Worm (Caenorhabditis elegans) whole organism, L1 larva: ENCODE measurements around the gene mam-3.

ENCODE experiments used
- C04F5.9 ChIP-seq: sonication (generic microtip); optimal IDR thresholded peaks from 2 replicates; lab custom pipeline; 2016; ENCODE audit warnings: missing genetic modification characterization, missing compliant biosample characterization
- C16A3.4 ChIP-seq: fragments of 150-350 bp; optimal IDR thresholded peaks from 2 replicates; lab custom pipeline; 2014; ENCODE audit warnings: missing biosample characterization, missing genetic modification characterization
- Y116A8C.19 ChIP-seq: sonication (generic microtip); optimal IDR thresholded peaks from 2 replicates; lab custom pipeline; 2016; ENCODE audit warnings: missing compliant biosample characterization, missing genetic modification characterization, borderline replicate concordance
- aha-1 ChIP-seq: fragments of 150-350 bp; optimal IDR thresholded peaks from 2 replicates; lab custom pipeline; 2014; ENCODE audit warnings: missing biosample characterization, missing genetic modification characterization
- alr-1 ChIP-seq: fragments of 200-800 bp; sonication (Bioruptor generic); optimal IDR thresholded peaks from 2 replicates; lab custom pipeline; 2018; ENCODE audit warnings: borderline replicate concordance, mild to moderate bottlenecking, missing genetic modification characterization, missing compliant biosample characterization
- ama-1 ChIP-seq: fragments of 150-350 bp; optimal IDR thresholded peaks from 2 replicates; lab custom pipeline; 2014
- blmp-1 ChIP-seq: fragments of 150-350 bp; optimal IDR thresholded peaks from 2 replicates; lab custom pipeline; 2014; ENCODE audit warnings: missing biosample characterization, missing genetic modification characterization
- ceh-8 ChIP-seq: fragments of 200-800 bp; sonication (Bioruptor generic); optimal IDR thresholded peaks from 2 replicates; lab custom pipeline; 2018; ENCODE audit warnings: mild to moderate bottlenecking, missing genetic modification characterization, moderate library complexity, missing compliant biosample characterization
- ceh-82 ChIP-seq, 3 experiments: fragments of 150-350 bp in 1 of 3; sonication (generic microtip) in 2 of 3; optimal IDR thresholded peaks; 2 replicates each; lab custom pipeline; 2014 to 2017; ENCODE audit warnings: missing biosample characterization in 3 of 3, missing genetic modification characterization in 3 of 3
- dpl-1 ChIP-seq, 3 experiments: fragments of 150-350 bp in 2 of 3; sonication (generic microtip) in 1 of 3; optimal IDR thresholded peaks; 2 replicates each; lab custom pipeline; 2014 to 2017; ENCODE audit warnings: missing biosample characterization in 3 of 3, missing genetic modification characterization in 3 of 3, missing genetic modification reagents in 3 of 3
- efl-1 ChIP-seq, 4 experiments: fragments of 150-350 bp; optimal IDR thresholded peaks in 3 of 4; peaks in 1 of 4; 1 replicate in 1 of 4; 2 replicates in 3 of 4; lab custom pipeline; 2014; ENCODE audit warnings: missing biosample characterization in 2 of 4, missing genetic modification characterization in 2 of 4, missing genetic modification reagents in 2 of 4
- egl-13 ChIP-seq: sonication (generic microtip); optimal IDR thresholded peaks from 2 replicates; lab custom pipeline; 2016; ENCODE audit warnings: missing genotype, missing genetic modification reagents, missing genetic modification characterization, missing compliant biosample characterization
- egl-27 ChIP-seq, 2 experiments: fragments of 150-350 bp in 1 of 2; sonication (generic microtip); optimal IDR thresholded peaks; 3 replicates each; lab custom pipeline; 2017 to 2018; ENCODE audit warnings: missing biosample characterization in 2 of 2, missing genetic modification characterization in 2 of 2, missing genetic modification reagents in 2 of 2
- ets-5 ChIP-seq: fragments of 200-800 bp; sonication (Bioruptor generic); IDR thresholded peaks from 2 replicates; pipeline ENCODE4 v1.3.6; 2022; ENCODE audit warnings: missing genetic modification characterization, missing compliant biosample characterization
- fkh-10 ChIP-seq: sonication (generic microtip); optimal IDR thresholded peaks from 2 replicates; lab custom pipeline; 2017; ENCODE audit warnings: missing biosample characterization, missing genetic modification reagents, missing genetic modification characterization
- fkh-8 ChIP-seq: sonication (generic microtip); optimal IDR thresholded peaks from 2 replicates; lab custom pipeline; 2016; ENCODE audit warnings: mild to moderate bottlenecking, missing genetic modification characterization, missing compliant biosample characterization
- grh-1 ChIP-seq: fragments of 200-800 bp; sonication (Bioruptor generic); IDR thresholded peaks from 2 replicates; pipeline ENCODE4 v1.3.6; 2022; ENCODE audit warnings: missing genetic modification reagents, missing genetic modification characterization, missing compliant biosample characterization
- irx-1 ChIP-seq: sonication (generic microtip); optimal IDR thresholded peaks from 2 replicates; lab custom pipeline; 2016; ENCODE audit warnings: missing genetic modification characterization, missing compliant biosample characterization
- jun-1 ChIP-seq: fragments of 150-350 bp; optimal IDR thresholded peaks from 2 replicates; lab custom pipeline; 2014; ENCODE audit warnings: missing biosample characterization, missing genetic modification reagents, missing genetic modification characterization
- lin-13 ChIP-seq: fragments of 150-350 bp; optimal IDR thresholded peaks from 2 replicates; lab custom pipeline; 2014; ENCODE audit warnings: missing biosample characterization, missing genetic modification reagents, missing genetic modification characterization
- lin-14 ChIP-seq: fragments of 200-800 bp; sonication (Bioruptor generic); optimal IDR thresholded peaks from 2 replicates; lab custom pipeline; 2018; ENCODE audit warnings: mild to moderate bottlenecking, missing genetic modification characterization, moderate library complexity, missing compliant biosample characterization
- lin-35 ChIP-seq, 2 experiments: fragments of 150-350 bp; optimal IDR thresholded peaks; 2 replicates each; lab custom pipeline; 2014; ENCODE audit warnings: missing biosample characterization in 2 of 2, missing genetic modification characterization in 2 of 2, missing genetic modification reagents in 2 of 2
- lin-39 ChIP-seq: fragments of 150-350 bp; optimal IDR thresholded peaks from 2 replicates; lab custom pipeline; 2014; ENCODE audit warnings: missing biosample characterization, missing genetic modification reagents, missing genetic modification characterization
- lir-3 ChIP-seq: sonication (generic microtip); optimal IDR thresholded peaks from 2 replicates; lab custom pipeline; 2016; ENCODE audit warnings: mild to moderate bottlenecking, missing genetic modification characterization, moderate library complexity, missing compliant biosample characterization; ENCODE audit not compliant: poor library complexity
- mdl-1 ChIP-seq, 2 experiments: fragments of 150-350 bp; optimal IDR thresholded peaks; 2 replicates each; lab custom pipeline; 2014 to 2017; ENCODE audit warnings: missing biosample characterization in 2 of 2, missing genetic modification characterization in 2 of 2, inconsistent platforms in 1 of 2
- mef-2 ChIP-seq: fragments of 150-350 bp; optimal IDR thresholded peaks from 2 replicates; lab custom pipeline; 2014; ENCODE audit warnings: missing biosample characterization, missing genetic modification characterization
- nhr-11 ChIP-seq: fragments of 150-350 bp; optimal IDR thresholded peaks from 2 replicates; lab custom pipeline; 2014; ENCODE audit warnings: missing biosample characterization, missing genetic modification characterization
- nhr-12 ChIP-seq: sonication (generic microtip); optimal IDR thresholded peaks from 2 replicates; lab custom pipeline; 2017; ENCODE audit warnings: missing biosample characterization, missing genetic modification characterization
- nhr-19 ChIP-seq: fragments of 200-800 bp; sonication (Bioruptor generic); conservative IDR thresholded peaks from 2 replicates; pipeline ENCODE4 v1.3.6; 2022; ENCODE audit warnings: missing genetic modification characterization, missing compliant biosample characterization
- nhr-20 ChIP-seq: sonication (generic microtip); optimal IDR thresholded peaks from 2 replicates; lab custom pipeline; 2016; ENCODE audit warnings: mild to moderate bottlenecking, missing genetic modification characterization, missing compliant biosample characterization
- nhr-28 ChIP-seq: fragments of 150-350 bp; optimal IDR thresholded peaks from 2 replicates; lab custom pipeline; 2014; ENCODE audit warnings: missing biosample characterization, missing genetic modification characterization
- nhr-71 ChIP-seq: sonication (generic microtip); optimal IDR thresholded peaks from 2 replicates; lab custom pipeline; 2016; ENCODE audit warnings: mild to moderate bottlenecking, missing genetic modification characterization, moderate library complexity, missing compliant biosample characterization
- nhr-76 ChIP-seq: sonication (generic microtip); optimal IDR thresholded peaks from 2 replicates; lab custom pipeline; 2017; ENCODE audit warnings: missing biosample characterization, missing genetic modification characterization
- nhr-77 ChIP-seq: fragments of 150-350 bp; optimal IDR thresholded peaks from 2 replicates; lab custom pipeline; 2014; ENCODE audit warnings: missing biosample characterization, missing genetic modification characterization
- nhr-84 ChIP-seq: sonication (generic microtip); optimal IDR thresholded peaks from 2 replicates; lab custom pipeline; 2017; ENCODE audit warnings: missing biosample characterization, missing genetic modification characterization
- nhr-90 ChIP-seq: sonication (generic microtip); optimal IDR thresholded peaks from 2 replicates; lab custom pipeline; 2016; ENCODE audit warnings: mild to moderate bottlenecking, missing genetic modification characterization, missing compliant biosample characterization; ENCODE audit not compliant: poor library complexity
- pax-3 ChIP-seq: fragments of 200-800 bp; sonication (Bioruptor generic); optimal IDR thresholded peaks from 2 replicates; lab custom pipeline; 2018; ENCODE audit warnings: mild to moderate bottlenecking, missing genetic modification characterization, moderate library complexity, missing compliant biosample characterization
- pqm-1 ChIP-seq: sonication (generic microtip); optimal IDR thresholded peaks from 3 replicates; lab custom pipeline; 2017; ENCODE audit warnings: missing biosample characterization, missing genetic modification characterization
- skn-1 ChIP-seq: fragments of 150-350 bp; optimal IDR thresholded peaks from 2 replicates; lab custom pipeline; 2014; ENCODE audit warnings: missing biosample characterization, missing genetic modification characterization
- snpc-4 ChIP-seq: fragments of 150-350 bp; optimal IDR thresholded peaks from 2 replicates; lab custom pipeline; 2014; ENCODE audit warnings: missing biosample characterization, missing genetic modification characterization
- snu-23 ChIP-seq: sonication (generic microtip); optimal IDR thresholded peaks from 2 replicates; lab custom pipeline; 2016; ENCODE audit warnings: missing genetic modification characterization, missing compliant biosample characterization
- sox-4 ChIP-seq: sonication (generic microtip); optimal IDR thresholded peaks from 2 replicates; lab custom pipeline; 2016; ENCODE audit warnings: missing genetic modification characterization, missing compliant biosample characterization
- sup-37 ChIP-seq: fragments of 200-800 bp; sonication (Bioruptor generic); optimal IDR thresholded peaks from 2 replicates; lab custom pipeline; 2018; ENCODE audit warnings: mild to moderate bottlenecking, missing genetic modification characterization, missing compliant biosample characterization
- unc-130 ChIP-seq: fragments of 150-350 bp; optimal IDR thresholded peaks from 2 replicates; lab custom pipeline; 2017; ENCODE audit warnings: missing biosample characterization, missing genetic modification characterization, inconsistent platforms
- unc-30 ChIP-seq: sonication (generic microtip); optimal IDR thresholded peaks from 2 replicates; lab custom pipeline; 2017; ENCODE audit warnings: missing biosample characterization, missing genetic modification characterization
- unc-62 ChIP-seq: fragments of 150-350 bp; optimal IDR thresholded peaks from 2 replicates; lab custom pipeline; 2014; ENCODE audit warnings: missing biosample characterization, missing genetic modification reagents, missing genetic modification characterization
- unc-86 ChIP-seq: sonication (generic microtip); optimal IDR thresholded peaks from 2 replicates; lab custom pipeline; 2016; ENCODE audit warnings: missing genetic modification characterization, missing compliant biosample characterization
- unc-98 ChIP-seq: fragments of 200-800 bp; sonication (Bioruptor generic); IDR thresholded peaks from 2 replicates; pipeline ENCODE4 v1.3.6; 2022; ENCODE audit warnings: missing genetic modification characterization, missing compliant biosample characterization
- xbp-1 ChIP-seq: sonication (generic microtip); optimal IDR thresholded peaks from 2 replicates; lab custom pipeline; 2016; ENCODE audit warnings: missing genetic modification characterization, missing compliant biosample characterization
- ztf-11 ChIP-seq, 2 experiments: sonication (generic microtip); optimal IDR thresholded peaks; 2 replicates each; lab custom pipeline; 2016 to 2017; ENCODE audit warnings: missing genetic modification characterization in 2 of 2, missing biosample characterization in 1 of 2, missing compliant biosample characterization in 1 of 2

mam-3 gene

DNA sequence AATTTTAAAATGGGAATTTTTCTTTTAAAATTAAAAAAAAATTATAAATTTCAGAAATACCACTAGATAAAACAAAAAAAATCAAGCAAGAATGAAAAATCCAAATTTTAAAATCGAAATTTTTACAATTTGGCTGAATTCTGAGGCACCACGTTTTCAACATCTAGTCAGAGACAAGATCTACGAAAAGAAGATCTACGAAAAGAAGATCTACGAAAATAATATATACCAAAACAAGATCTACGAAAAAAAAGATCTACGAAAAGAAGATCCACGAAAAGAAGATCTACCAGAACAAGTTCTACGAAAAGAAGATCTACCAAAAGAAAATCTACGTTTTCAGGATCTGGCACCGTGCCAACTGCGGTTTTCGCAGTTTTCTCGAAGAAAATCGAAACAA lies 41.8 kb upstream of the mam-3 start (continued):
- TF ChIP-seq alr-1 (tag; lab: Kevin White, UChicago) (no peak), Y116A8C.19 (no peak), lir-3 (tag; lab: Kevin White, UChicago) (peak; percentile 74), nhr-77 (tag; lab: Kevin White, UChicago) (no peak), unc-98 (GFP tag; lab: Robert Waterston, UW) (peak; percentile 26; the same call in 1 of the 2 replicates), unc-86 (tag; lab: Kevin White, UChicago) (no peak), ceh-8 (GFP tag; lab: Kevin White, UChicago) (no peak), egl-13 (no peak), skn-1 (tag; lab: Kevin White, UChicago) (no peak), unc-62 (GFP tag; lab: Kevin White, UChicago) (no peak), dpl-1 (GFP tag; optimal IDR thresholded peaks at IDR 0.05; lab: Kevin White, UChicago) (no peak), C16A3.4 (tag; lab: Kevin White, UChicago) (no peak), unc-130 (tag; lab: Kevin White, UChicago) (no peak), sox-4 (tag; lab: Kevin White, UChicago) (no peak), snu-23 (no peak), nhr-28 (no peak), ztf-11 (tag; optimal IDR thresholded peaks at IDR 0.05; lab: Kevin White, UChicago) (peak in 1 of 2 experiments; percentile 56), lin-39 (tag; lab: Kevin White, UChicago) (no peak), ceh-82 (tag; optimal IDR thresholded peaks at IDR 0.05; lab: Kevin White, UChicago) (no peak), mef-2 (tag; lab: Kevin White, UChicago) (no peak), xbp-1 (tag; lab: Kevin White, UChicago) (peak; percentile 5), jun-1 (tag; lab: Kevin White, UChicago) (no peak), lin-14 (GFP tag; lab: Kevin White, UChicago) (no peak), efl-1 (optimal IDR thresholded peaks at IDR 0.05; lab: Kevin White, UChicago) (peak; percentile 15 to 37), efl-1 (GFP tag; optimal IDR thresholded peaks at IDR 0.05 in 1 of 2; lab: Kevin White, UChicago) (peak in 1 of 2 experiments; percentile 24), sup-37 (GFP tag; lab: Kevin White, UChicago) (no peak), egl-27 (tag; optimal IDR thresholded peaks at IDR 0.05; lab: Kevin White, UChicago) (no peak), pax-3 (tag; lab: Kevin White, UChicago) (peak; percentile 15), lin-13 (GFP tag; lab: Kevin White, UChicago) (no peak), ets-5 (no peak), snpc-4 (tag; lab: Kevin White, UChicago) (no peak), pqm-1 (tag; lab: Kevin White, UChicago) (no peak), mdl-1 (tag; optimal IDR thresholded peaks at IDR 0.05; lab: Kevin White, UChicago) (no peak), fkh-10 (GFP tag; lab: Kevin White, UChicago) (no peak), unc-30 (tag; lab: Kevin White, UChicago) (no peak), nhr-11 (tag; lab: Kevin White, UChicago) (no peak), aha-1 (tag; lab: Kevin White, UChicago) (no peak), nhr-76 (tag; lab: Kevin White, UChicago) (no peak), C04F5.9 (tag; lab: Kevin White, UChicago) (no peak), nhr-84 (no peak), nhr-12 (no peak), blmp-1 (tag; lab: Kevin White, UChicago) (no peak), nhr-20 (tag; lab: Kevin White, UChicago) (peak; percentile 8), grh-1 (GFP tag; lab: Robert Waterston, UW) (no peak), nhr-71 (peak; percentile 48), lin-35 (GFP tag; optimal IDR thresholded peaks at IDR 0.05; lab: Kevin White, UChicago) (no peak), nhr-90 (peak; percentile 30), fkh-8 (tag; lab: Kevin White, UChicago) (no peak), nhr-19 (peak; percentile 13; the same call in 1 of the 2 replicates), irx-1 (tag; lab: Kevin White, UChicago) (no peak), ama-1 (lab: Kevin White, UChicago) (no peak)
